Fruit fly (Drosophila melanogaster): ENCODE data around the gene Drsl6.

DNA sequence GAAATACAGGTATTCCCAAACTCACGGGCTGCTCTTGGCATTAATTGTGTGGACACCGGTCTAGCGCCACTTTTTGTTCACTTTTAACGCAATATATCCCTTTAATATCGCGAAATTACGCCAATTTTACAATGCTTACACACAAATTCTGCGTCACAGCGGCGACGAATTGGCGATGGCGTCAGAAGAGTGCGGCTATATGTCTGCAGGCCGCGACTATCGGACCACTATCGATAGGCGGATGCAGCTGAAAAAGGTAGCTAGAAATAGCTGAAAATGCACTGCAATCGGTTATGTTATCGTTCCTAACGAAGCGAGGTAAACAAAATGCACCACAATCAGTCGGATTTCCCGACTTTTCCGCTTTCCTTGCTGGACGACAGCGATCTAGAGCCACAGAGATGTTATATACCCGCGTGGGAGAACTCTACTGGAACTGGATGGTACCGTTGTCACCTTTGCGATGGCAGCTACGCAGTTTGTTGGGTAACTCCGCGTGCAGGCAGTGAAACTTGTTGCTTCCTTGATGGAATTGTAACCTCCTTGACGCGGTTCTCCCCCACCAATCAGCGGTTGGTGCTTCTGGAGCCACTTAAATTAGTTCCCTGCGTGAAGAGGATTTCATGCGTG, 37.9 kb upstream of the Drsl6 start, which contains the start of the genes Ythdc1 and CG12010:
- TF ChIP-seq MBD-R2 (GFP tag; IDR thresholded peaks at IDR 0.05) (peak; percentile 91), CG17385 (GFP tag; optimal IDR thresholded peaks at IDR 0.05) (no peak), CG9876 (GFP tag; optimal IDR thresholded peaks at IDR 0.05) (no peak), NK7.1 (GFP tag; optimal IDR thresholded peaks at IDR 0.05) (no peak), Elba2 (GFP tag; optimal IDR thresholded peaks at IDR 0.05) (no peak), chn (GFP tag; optimal IDR thresholded peaks at IDR 0.05) (no peak), HHEX (GFP tag; optimal IDR thresholded peaks at IDR 0.05) (no peak), CG12659 (GFP tag; optimal IDR thresholded peaks at IDR 0.05) (no peak), Fer1 (GFP tag; optimal IDR thresholded peaks at IDR 0.05) (peak; percentile 38)

All from whole organism, embryonic.